Fruit fly (Drosophila melanogaster): ENCODE data around the gene CG34316.

The CG34316 gene

DNA sequence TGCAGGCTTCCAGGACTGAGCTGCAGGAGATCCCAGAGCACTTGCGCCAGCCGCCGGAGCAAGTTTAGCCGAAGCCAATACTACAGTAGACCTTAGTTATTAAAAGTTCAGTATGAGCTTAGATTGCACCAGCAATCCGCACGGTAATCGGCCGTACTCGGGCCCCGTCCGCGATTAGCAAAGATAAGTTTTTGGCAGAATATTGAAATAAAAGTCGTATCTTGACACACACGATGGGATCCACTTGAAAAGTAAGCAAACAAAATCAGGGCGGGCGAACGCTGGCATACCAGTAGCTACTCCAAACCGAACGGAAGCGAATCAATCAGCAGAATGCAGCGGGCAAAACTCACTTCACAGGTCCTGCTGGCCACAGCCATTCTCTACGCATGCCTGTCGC lies at the start of gene CG34316:
CG34316 (plus strand) TSS at position 301 of the 400 bp plus-strand sequence.
- no peak for TF ChIP-seq CG17801 (GFP tag; optimal IDR thresholded peaks at IDR 0.05; ENCODE audit: partially characterized antibody)

dm6 chr3R:15181467-15181866 lies 48.9 kb upstream of the CG34316 start, which contains the start of gene Mf:
Gene Mf (minus strand): TSS chr3R:15181510.
- TF ChIP-seq CG17801 (GFP tag; optimal IDR thresholded peaks at IDR 0.05; ENCODE audit: partially characterized antibody) = no peak

DNA sequence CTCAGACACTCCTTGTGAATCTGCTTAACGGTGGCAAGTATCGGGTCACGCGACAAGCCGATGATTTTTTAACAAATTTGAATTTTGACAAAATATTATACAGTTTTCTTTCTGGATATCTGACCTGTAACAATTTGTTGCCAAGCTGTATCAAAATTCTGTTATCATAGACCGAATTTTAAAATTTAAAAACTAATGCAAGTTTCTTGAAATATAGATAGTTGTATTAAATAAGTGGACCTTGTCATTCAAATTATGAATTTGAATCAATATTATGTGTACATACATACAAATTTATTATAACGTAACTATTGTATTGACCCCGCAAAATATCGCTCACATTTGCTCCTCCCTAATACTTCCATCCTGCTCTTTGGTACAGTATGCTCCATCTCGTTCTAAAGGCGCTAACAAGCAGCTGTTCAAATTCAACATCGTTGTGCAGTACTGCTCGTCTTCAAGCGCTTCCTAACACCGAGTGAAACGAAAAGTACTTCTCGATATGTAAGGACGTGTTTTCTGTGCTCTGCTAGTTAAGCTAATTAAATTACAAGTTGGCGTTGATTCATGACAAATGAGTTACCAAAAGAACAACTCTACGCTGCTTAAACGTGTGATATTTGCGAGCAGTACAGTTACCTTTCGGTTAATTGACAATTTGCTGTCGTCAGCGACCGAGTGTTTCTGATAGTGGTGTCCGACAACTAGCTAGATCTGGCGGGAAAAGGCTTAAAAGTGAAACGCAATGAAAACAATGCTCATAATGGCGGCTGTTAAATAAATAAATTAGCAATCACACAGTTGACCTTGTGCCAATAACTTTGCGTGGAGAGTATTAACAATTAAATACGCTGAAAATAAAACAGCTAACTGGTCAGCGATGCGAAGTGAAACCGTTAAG lies 34.0 kb upstream of the CG34316 start, which contains the start of the genes Kpc1 and CG42542:
Kpc1 (minus strand) TSS at position 77 of the 901 bp plus-strand sequence.
CG42542 (plus strand) TSS at position 465 of the 901 bp plus-strand sequence.
- TF ChIP-seq CG17801 (GFP tag; optimal IDR thresholded peaks at IDR 0.05; ENCODE audit: partially characterized antibody) = peak; percentile 44

DNA sequence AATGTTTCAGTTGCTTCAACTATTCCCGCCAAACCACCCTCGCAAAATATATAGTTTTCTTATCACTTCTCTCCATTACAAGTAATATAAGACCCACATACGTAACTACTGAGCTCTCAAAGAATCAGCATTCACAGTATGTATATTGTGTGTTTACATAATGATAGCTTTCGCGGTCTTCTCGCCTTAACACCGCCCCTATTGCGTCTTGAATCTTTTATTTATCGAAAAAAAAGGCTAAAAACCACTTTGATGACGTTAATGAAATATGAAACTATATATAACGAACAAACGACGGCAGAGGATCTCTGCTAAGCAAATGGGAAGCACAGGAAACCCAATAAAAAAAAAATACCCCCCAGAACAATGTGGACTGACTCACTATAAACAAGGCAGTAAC lies 33.0 kb upstream of the CG34316 start:
- no peak for TF ChIP-seq CG17801 (GFP tag; optimal IDR thresholded peaks at IDR 0.05; ENCODE audit: partially characterized antibody)

- peak; percentile 13 for TF ChIP-seq CG17801 (GFP tag; optimal IDR thresholded peaks at IDR 0.05; ENCODE audit: partially characterized antibody)
Measured at dm6 chr3R:15198052-15198793, 32.2 kb upstream of the CG34316 start.

DNA sequence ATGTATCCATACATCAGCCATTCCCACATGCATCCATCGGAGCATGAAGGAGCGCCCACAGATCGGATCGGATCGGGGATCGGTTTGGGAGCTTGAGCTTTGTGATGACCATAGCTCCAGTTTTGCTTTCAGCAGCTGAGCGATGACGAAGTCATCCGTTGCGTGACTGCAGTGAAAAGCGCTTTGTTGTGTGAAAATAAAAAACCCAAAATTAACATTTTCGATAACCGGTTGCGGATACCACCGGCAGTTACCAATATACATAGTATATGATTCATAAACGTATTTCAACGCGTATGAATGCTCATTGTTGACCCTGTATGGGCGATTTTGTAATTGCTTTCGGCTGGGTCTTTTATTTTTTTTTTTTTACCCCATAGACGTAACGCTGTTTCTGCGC lies 25.2 kb upstream of the CG34316 start:
- no peak for TF ChIP-seq CG17801 (GFP tag; optimal IDR thresholded peaks at IDR 0.05; ENCODE audit: partially characterized antibody)

- TF ChIP-seq CG17801 (GFP tag; optimal IDR thresholded peaks at IDR 0.05; ENCODE audit: partially characterized antibody) = peak; percentile 1
Measured at dm6 chr3R:15206273-15206672, 24.1 kb upstream of the CG34316 start, which contains the start of gene Spn88Ea. Gene Spn88Ea (minus strand): TSS chr3R:15206447.

dm6 chr3R:15208712-15209499 lies 21.5 kb upstream of the CG34316 start, which contains the start of the genes Spn88Eb and Mau2:
Gene Spn88Eb (minus strand): TSS chr3R:15208762.
Gene Mau2 (plus strand): TSS chr3R:15209204.
- TF ChIP-seq CG17801 (GFP tag; optimal IDR thresholded peaks at IDR 0.05; ENCODE audit: partially characterized antibody) = peak; percentile 12

dm6 chr3R:15213362-15213989 lies 16.9 kb upstream of the CG34316 start, which contains the start of the genes CG6654 and CG4210:
Gene CG6654 (minus strand): TSS chr3R:15213658.
Gene CG4210 (plus strand): TSS chr3R:15213974.
- peak; percentile 70 for TF ChIP-seq CG17801 (GFP tag; optimal IDR thresholded peaks at IDR 0.05; ENCODE audit: partially characterized antibody)

- peak; percentile 76 for TF ChIP-seq CG17801 (GFP tag; optimal IDR thresholded peaks at IDR 0.05; ENCODE audit: partially characterized antibody)
Measured at dm6 chr3R:15218824-15219576, 11.4 kb upstream of the CG34316 start, which contains the start of the genes SIDL and CG12241. Gene SIDL (minus strand): TSS chr3R:15218874. Gene CG12241 (plus strand): TSS chr3R:15219256.

- TF ChIP-seq CG17801 (GFP tag; optimal IDR thresholded peaks at IDR 0.05; ENCODE audit: partially characterized antibody) = no peak
Measured at dm6 chr3R:15222973-15223372, 7.4 kb upstream of the CG34316 start, which contains the start of gene Polr2G. Gene Polr2G (minus strand): TSS chr3R:15223180.

- peak; percentile 40 for TF ChIP-seq CG17801 (GFP tag; optimal IDR thresholded peaks at IDR 0.05; ENCODE audit: partially characterized antibody)
Measured at dm6 chr3R:15225279-15225730, 5.1 kb upstream of the CG34316 start, which contains the start of the genes CG31344 and Caf1-55. Gene CG31344 (minus strand): TSS chr3R:15225329. Gene Caf1-55 (plus strand): TSS chr3R:15225576.

Data from ovary, adult (tissue).